Worm (Caenorhabditis elegans): ENCODE measurements around the gene pmp-3.
A peak's percentile ranks its signal among the peaks of the same experiment; 100 is the strongest.

Gene pmp-3

DNA sequence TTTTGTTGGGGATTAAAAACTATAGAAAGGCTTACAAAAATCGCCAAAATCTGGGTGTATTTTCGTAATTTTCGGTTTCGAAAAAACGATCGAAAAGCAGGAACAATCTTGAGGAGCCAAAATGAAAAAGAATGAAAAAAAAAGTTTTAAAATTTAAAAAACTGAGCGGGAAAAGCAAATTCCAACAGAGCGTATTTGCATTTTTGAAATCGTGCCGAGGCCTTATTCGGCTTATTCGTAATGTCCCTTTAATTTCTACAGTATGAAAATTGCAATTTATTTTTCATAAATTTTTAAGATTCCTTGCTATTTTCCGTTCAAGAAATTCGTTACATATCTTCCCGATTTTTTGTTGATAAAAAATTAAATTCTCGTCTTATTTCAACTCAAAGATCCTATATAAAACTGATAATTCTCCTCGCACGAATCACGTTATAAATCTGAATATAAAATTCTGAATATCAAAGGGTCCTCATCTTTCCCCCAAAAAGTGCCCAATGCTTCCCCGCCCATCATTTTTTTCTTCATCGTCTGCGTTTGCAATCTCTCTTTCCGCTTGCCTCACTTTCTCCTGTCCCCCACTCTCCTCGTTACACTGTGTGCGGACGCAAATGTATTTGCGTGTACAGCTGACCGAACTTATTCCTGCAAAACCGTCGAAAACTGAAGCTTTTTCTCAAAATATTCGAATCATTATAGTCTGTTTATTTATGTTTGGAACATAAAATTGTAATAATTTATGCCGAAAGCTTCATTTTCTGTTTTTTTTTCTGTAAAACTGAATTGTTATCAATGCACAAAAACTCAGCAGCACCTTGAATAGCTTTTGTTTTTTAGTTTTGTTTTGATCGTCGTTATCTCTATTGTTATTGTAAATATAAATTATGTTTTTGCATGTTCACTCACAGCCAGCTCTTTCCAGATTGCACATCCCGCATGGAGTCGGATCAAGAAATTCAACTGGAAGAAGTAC, at the start of gene pmp-3, which contains the start of gene rfc-1:
Gene pmp-3, plus strand, starts transcription at position 923 of the 973 bp plus-strand sequence.
Gene rfc-1, minus strand, starts transcription at position 163 of the 973 bp plus-strand sequence.
- no peak for TF ChIP-seq pbrm-1 (GFP tag; IDR thresholded peaks at IDR 0.05)
- TF ChIP-seq F55B11.4 (tag; optimal IDR thresholded peaks at IDR 0.05; ENCODE audit: borderline replicate concordance, insufficient read depth) = no peak
- TF ChIP-seq pha-4 (tag; optimal IDR thresholded peaks at IDR 0.05) = no peak
- no peak for TF ChIP-seq gei-17 (GFP tag; optimal IDR thresholded peaks at IDR 0.05)
- peak in 1 of 3 experiments; percentile 34 for TF ChIP-seq lin-35 (GFP tag; optimal IDR thresholded peaks at IDR 0.05)
- no peak for TF ChIP-seq C06A6.2 (GFP tag; conservative IDR thresholded peaks at IDR 0.05)
- no peak for TF ChIP-seq atf-7 (tag; optimal IDR thresholded peaks at IDR 0.05)
- no peak for TF ChIP-seq snpc-3.4 (tag; optimal IDR thresholded peaks at IDR 0.05)
- TF ChIP-seq hmg-20 (GFP tag; IDR thresholded peaks at IDR 0.05) = no peak
- no peak for TF ChIP-seq sea-2 (GFP tag; IDR thresholded peaks at IDR 0.05)
- TF ChIP-seq ceh-40 (GFP tag; IDR thresholded peaks at IDR 0.05) = no peak
- no peak for TF ChIP-seq lir-1 (GFP tag; conservative IDR thresholded peaks at IDR 0.05)
- no peak for TF ChIP-seq bed-1 (GFP tag; IDR thresholded peaks at IDR 0.05)
- TF ChIP-seq let-607 (tag; optimal IDR thresholded peaks at IDR 0.05) = no peak
- no peak for TF ChIP-seq Y53F4B.3 (GFP tag; IDR thresholded peaks at IDR 0.05)
- TF ChIP-seq dpff-1 (tag; optimal IDR thresholded peaks at IDR 0.05) = no peak
- no peak for TF ChIP-seq K12H6.12 (tag; optimal IDR thresholded peaks at IDR 0.05)
- TF ChIP-seq B0336.3 (GFP tag; IDR thresholded peaks at IDR 0.05) = no peak
- TF ChIP-seq ztf-25 (GFP tag; IDR thresholded peaks at IDR 0.05) = no peak
- TF ChIP-seq dpl-1 (GFP tag; optimal IDR thresholded peaks at IDR 0.05) = peak; percentile 74
- TF ChIP-seq sdz-38 (tag; optimal IDR thresholded peaks at IDR 0.05) = no peak
- peak; percentile 87 for TF ChIP-seq lsl-1 (GFP tag; optimal IDR thresholded peaks at IDR 0.05)
- no peak for TF ChIP-seq mel-28 (tag; optimal IDR thresholded peaks at IDR 0.05; ENCODE audit: borderline replicate concordance)
- TF ChIP-seq ceh-91 (GFP tag; IDR thresholded peaks at IDR 0.05) = peak; percentile 76
- TF ChIP-seq ets-4 (GFP tag; optimal IDR thresholded peaks at IDR 0.05) = no peak
- no peak for TF ChIP-seq ceh-100 (GFP tag; IDR thresholded peaks at IDR 0.05)
- TF ChIP-seq snpc-4 (GFP tag; optimal IDR thresholded peaks at IDR 0.05) = no peak
- peak in 3 of 4 experiments; percentile 41 to 59 (median 44) for TF ChIP-seq snpc-4 (tag; optimal IDR thresholded peaks at IDR 0.05)
- no peak for TF ChIP-seq hlh-12 (tag; optimal IDR thresholded peaks at IDR 0.05)
- TF ChIP-seq him-1 (tag; optimal IDR thresholded peaks at IDR 0.05) = peak; percentile 25
- TF ChIP-seq nfyb-1 (GFP tag; IDR thresholded peaks at IDR 0.05) = no peak
- TF ChIP-seq hlh-26 (GFP tag; conservative IDR thresholded peaks at IDR 0.05) = no peak
- no peak for TF ChIP-seq lag-1 (GFP tag; IDR thresholded peaks at IDR 0.05)
- no peak for TF ChIP-seq attf-5 (GFP tag; optimal IDR thresholded peaks at IDR 0.05)
- no peak for TF ChIP-seq nhr-80 (tag; optimal IDR thresholded peaks at IDR 0.05)
- TF ChIP-seq lin-26 (GFP tag; IDR thresholded peaks at IDR 0.05) = no peak
- TF ChIP-seq ztf-3 (GFP tag; optimal IDR thresholded peaks at IDR 0.05) = no peak
- TF ChIP-seq let-526 (GFP tag; IDR thresholded peaks at IDR 0.05) = no peak
- no peak for TF ChIP-seq nfya-1 (tag; optimal IDR thresholded peaks at IDR 0.05; ENCODE audit: borderline replicate concordance, insufficient read depth)
- no peak for TF ChIP-seq zfh-2 (GFP tag; conservative IDR thresholded peaks at IDR 0.05)
- TF ChIP-seq T26A5.8 (tag; optimal IDR thresholded peaks at IDR 0.05) = no peak
- no peak for TF ChIP-seq die-1 (tag; optimal IDR thresholded peaks at IDR 0.05)
- peak; percentile 66 for TF ChIP-seq xnd-1 (tag; optimal IDR thresholded peaks at IDR 0.05)
- no peak for TF ChIP-seq F37B4.10 (GFP tag; IDR thresholded peaks at IDR 0.05)
- TF ChIP-seq cebp-1 (GFP tag; IDR thresholded peaks at IDR 0.05) = no peak
- no peak for TF ChIP-seq cebp-1 (tag; optimal IDR thresholded peaks at IDR 0.05)
- no peak for TF ChIP-seq fkh-3 (tag; optimal IDR thresholded peaks at IDR 0.05)

All from whole organism, young adult.